Worm (Caenorhabditis elegans) whole organism, young adult: ENCODE data around the gene Y68A4A.13.
"Not testable (repeated sequence)": the region's sequence is repeated elsewhere in the genome, so short reads cannot be mapped to it uniquely, and the experiment has no call there.

ENCODE experiments used
- B0261.1 ChIP-seq: sonication (generic microtip); optimal IDR thresholded peaks from 2 replicates; lab custom pipeline; 2016; ENCODE audit warnings: mild to moderate bottlenecking, missing genetic modification characterization, moderate library complexity, missing compliant biosample characterization
- F37B4.10 ChIP-seq: fragments of 200-800 bp; sonication (Bioruptor generic); IDR thresholded peaks from 2 replicates; pipeline ENCODE4 v1.3.6; 2022; ENCODE audit warnings: missing genetic modification characterization, missing compliant biosample characterization
- F39B2.1 ChIP-seq: fragments of 200-800 bp; sonication (Bioruptor generic); IDR thresholded peaks from 2 replicates; pipeline ENCODE4 v1.3.6; 2022; ENCODE audit warnings: missing genetic modification reagents, missing genetic modification characterization, missing compliant biosample characterization
- T07F8.4 ChIP-seq: sonication (generic microtip); optimal IDR thresholded peaks from 2 replicates; lab custom pipeline; 2016; ENCODE audit warnings: mild to moderate bottlenecking, missing genetic modification characterization, moderate library complexity, missing compliant biosample characterization
- T26A5.8 ChIP-seq: sonication (generic microtip); optimal IDR thresholded peaks from 2 replicates; lab custom pipeline; 2016; ENCODE audit warnings: missing genetic modification characterization, missing compliant biosample characterization
- akir-1 ChIP-seq: fragments of 200-800 bp; sonication (Bioruptor generic); optimal IDR thresholded peaks from 2 replicates; lab custom pipeline; 2018; ENCODE audit warnings: mild to moderate bottlenecking, missing genetic modification characterization, moderate library complexity, missing compliant biosample characterization
- ama-1 ChIP-seq, 3 experiments: fragments of 150-350 bp in 1 of 3; sonication (generic microtip) in 2 of 3; optimal IDR thresholded peaks; 2 replicates each; lab custom pipeline; 2014 to 2018; ENCODE audit warnings: missing biosample characterization in 2 of 3, missing genetic modification characterization in 2 of 3, missing genetic modification reagents in 2 of 3
- bed-2 ChIP-seq: fragments of 200-800 bp; sonication (Bioruptor generic); IDR thresholded peaks from 2 replicates; pipeline ENCODE4 v1.3.6; 2022; ENCODE audit warnings: missing genetic modification reagents, missing genetic modification characterization, missing compliant biosample characterization
- ccch-3 ChIP-seq: fragments of 200-800 bp; sonication (Bioruptor generic); optimal IDR thresholded peaks from 2 replicates; lab custom pipeline; 2018; ENCODE audit warnings: mild to moderate bottlenecking, missing genetic modification characterization, missing compliant biosample characterization
- ceh-100 ChIP-seq: fragments of 200-800 bp; sonication (Bioruptor generic); IDR thresholded peaks from 2 replicates; pipeline ENCODE4 v1.3.6; 2022; ENCODE audit warnings: missing genetic modification reagents, missing genetic modification characterization, missing compliant biosample characterization
- ceh-27 ChIP-seq: fragments of 200-800 bp; sonication (Bioruptor generic); optimal IDR thresholded peaks from 2 replicates; lab custom pipeline; 2018; ENCODE audit warnings: mild to moderate bottlenecking, missing genetic modification characterization, moderate library complexity, missing compliant biosample characterization
- ceh-40 ChIP-seq: fragments of 200-800 bp; sonication (Bioruptor generic); IDR thresholded peaks from 2 replicates; pipeline ENCODE4 v1.3.6; 2022; ENCODE audit warnings: missing genetic modification characterization, missing compliant biosample characterization
- die-1 ChIP-seq: sonication (generic microtip); optimal IDR thresholded peaks from 2 replicates; lab custom pipeline; 2016; ENCODE audit warnings: missing genotype, mild to moderate bottlenecking, missing genetic modification characterization, missing compliant biosample characterization
- dox-1 ChIP-seq: fragments of 200-800 bp; sonication (Bioruptor generic); IDR thresholded peaks from 2 replicates; pipeline ENCODE4 v1.3.6; 2022; ENCODE audit warnings: missing genetic modification reagents, missing genetic modification characterization, missing compliant biosample characterization
- dpl-1 ChIP-seq: fragments of 150-350 bp; optimal IDR thresholded peaks from 2 replicates; lab custom pipeline; 2014; ENCODE audit warnings: missing biosample characterization, missing genetic modification reagents, missing genetic modification characterization
- egl-18 ChIP-seq: fragments of 200-800 bp; sonication (Bioruptor generic); IDR thresholded peaks from 2 replicates; pipeline ENCODE4 v1.3.6; 2022; ENCODE audit warnings: missing genetic modification reagents, missing genetic modification characterization, missing compliant biosample characterization
- gei-17 ChIP-seq: fragments of 200-800 bp; sonication (Bioruptor generic); optimal IDR thresholded peaks from 2 replicates; lab custom pipeline; 2018; ENCODE audit warnings: mild to moderate bottlenecking, missing genetic modification characterization, missing compliant biosample characterization
- him-1 ChIP-seq: sonication (generic microtip); optimal IDR thresholded peaks from 2 replicates; lab custom pipeline; 2016; ENCODE audit warnings: missing genotype, missing genetic modification reagents, missing genetic modification characterization, missing compliant biosample characterization
- hlh-26 ChIP-seq: fragments of 200-800 bp; sonication (Bioruptor generic); conservative IDR thresholded peaks from 2 replicates; pipeline ENCODE4 v1.3.6; 2022; ENCODE audit warnings: missing genetic modification reagents, missing genetic modification characterization, missing compliant biosample characterization
- hsf-1 ChIP-seq: fragments of 200-800 bp; sonication (Bioruptor generic); IDR thresholded peaks from 2 replicates; pipeline ENCODE4 v1.3.6; 2022; ENCODE audit warnings: missing genetic modification reagents, missing genetic modification characterization, missing compliant biosample characterization
- lag-1 ChIP-seq: fragments of 200-800 bp; sonication (Bioruptor generic); IDR thresholded peaks from 2 replicates; pipeline ENCODE4 v1.3.6; 2022; ENCODE audit warnings: missing genetic modification reagents, missing genetic modification characterization, missing compliant biosample characterization
- let-526 ChIP-seq: fragments of 200-800 bp; sonication (Bioruptor generic); IDR thresholded peaks from 2 replicates; pipeline ENCODE4 v1.3.6; 2022; ENCODE audit warnings: missing genetic modification reagents, missing genetic modification characterization, missing compliant biosample characterization
- lsy-27 ChIP-seq: sonication (generic microtip); optimal IDR thresholded peaks from 2 replicates; lab custom pipeline; 2017; ENCODE audit warnings: missing genetic modification characterization, mild to moderate bottlenecking, missing compliant biosample characterization, antibody characterized with exemption, missing genotype, borderline replicate concordance; ENCODE audit not compliant: insufficient read depth
- madf-8 ChIP-seq: fragments of 200-800 bp; sonication (Bioruptor generic); conservative IDR thresholded peaks from 2 replicates; pipeline ENCODE4 v1.3.6; 2022; ENCODE audit warnings: missing genetic modification reagents, missing genetic modification characterization, missing compliant biosample characterization
- nfya-1 ChIP-seq: sonication (generic microtip); optimal IDR thresholded peaks from 2 replicates; lab custom pipeline; 2017; ENCODE audit warnings: antibody characterized with exemption, missing compliant biosample characterization, missing genetic modification characterization, borderline replicate concordance; ENCODE audit not compliant: insufficient read depth
- pha-4 ChIP-seq: fragments of 150-350 bp; sonication (generic microtip); optimal IDR thresholded peaks from 2 replicates; lab custom pipeline; 2014; ENCODE audit warnings: missing biosample characterization, missing genetic modification reagents, missing genetic modification characterization
- snpc-1.1 ChIP-seq: sonication (generic microtip); optimal IDR thresholded peaks from 2 replicates; lab custom pipeline; 2017; ENCODE audit warnings: missing genetic modification characterization, mild to moderate bottlenecking, missing compliant biosample characterization, antibody characterized with exemption, moderate library complexity, missing genotype, missing genetic modification reagents; ENCODE audit not compliant: insufficient read depth
- snpc-4 ChIP-seq, 5 experiments: fragments of 150-350 bp in 1 of 5; sonication (generic microtip) in 4 of 5; optimal IDR thresholded peaks; 2 replicates each; lab custom pipeline; 2014 to 2018; ENCODE audit warnings: missing genetic modification characterization in 5 of 5, missing biosample characterization in 3 of 5, antibody characterized with exemption in 2 of 5, mild to moderate bottlenecking in 2 of 5, missing compliant biosample characterization in 2 of 5, missing genotype in 2 of 5, moderate library complexity in 2 of 5, missing genetic modification reagents in 1 of 5
- tbx-9 ChIP-seq: sonication (generic microtip); optimal IDR thresholded peaks from 2 replicates; lab custom pipeline; 2016; ENCODE audit warnings: borderline replicate concordance, missing genetic modification characterization, inconsistent platforms, missing compliant biosample characterization
- unc-62 ChIP-seq: fragments of 150-350 bp; optimal IDR thresholded peaks from 2 replicates; lab custom pipeline; 2014; ENCODE audit warnings: missing biosample characterization, missing genetic modification reagents, missing genetic modification characterization
- zfh-2 ChIP-seq: fragments of 200-800 bp; sonication (Bioruptor generic); conservative IDR thresholded peaks from 2 replicates; pipeline ENCODE4 v1.3.6; 2022; ENCODE audit warnings: missing genetic modification reagents, missing genetic modification characterization, missing compliant biosample characterization
- ztf-26 ChIP-seq: sonication (generic microtip); optimal IDR thresholded peaks from 2 replicates; lab custom pipeline; 2017; ENCODE audit warnings: missing genetic modification characterization, missing compliant biosample characterization
- ztf-28 ChIP-seq: fragments of 200-800 bp; sonication (Bioruptor generic); IDR thresholded peaks from 2 replicates; pipeline ENCODE4 v1.3.6; 2022; ENCODE audit warnings: missing genetic modification reagents, missing genetic modification characterization, missing compliant biosample characterization

Gene Y68A4A.13

DNA sequence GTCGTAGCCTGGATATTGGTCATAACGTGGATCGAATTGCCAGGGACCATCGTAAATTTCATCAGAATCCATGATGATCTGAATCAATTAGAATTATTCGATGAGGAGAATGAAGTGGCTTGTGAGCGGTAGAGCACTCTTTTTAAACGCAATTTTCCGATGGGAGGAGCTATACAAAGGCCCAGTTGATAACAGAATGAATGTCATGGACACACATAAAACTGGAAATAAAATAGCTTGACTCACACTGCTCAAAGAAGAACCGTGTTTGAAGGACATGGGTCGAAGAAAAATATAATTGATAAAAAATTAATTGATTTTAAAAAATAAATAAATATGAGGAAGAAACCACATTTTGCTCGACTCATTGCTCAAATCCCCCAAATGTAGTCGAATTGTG is at the start of gene Y68A4A.13:
Y68A4A.13 (minus strand) TSS at position 101 of the 400 bp plus-strand sequence.
- no peak for TF ChIP-seq tbx-9
- TF ChIP-seq snpc-1.1 (tag; lab: Kevin White, UChicago) = no peak
- TF ChIP-seq gei-17 (GFP tag; lab: Kevin White, UChicago) = no peak
- no peak for TF ChIP-seq let-526 (GFP tag; lab: Robert Waterston, UW)
- no peak for TF ChIP-seq unc-62
- TF ChIP-seq nfya-1 (tag; lab: Kevin White, UChicago) = no peak

DNA sequence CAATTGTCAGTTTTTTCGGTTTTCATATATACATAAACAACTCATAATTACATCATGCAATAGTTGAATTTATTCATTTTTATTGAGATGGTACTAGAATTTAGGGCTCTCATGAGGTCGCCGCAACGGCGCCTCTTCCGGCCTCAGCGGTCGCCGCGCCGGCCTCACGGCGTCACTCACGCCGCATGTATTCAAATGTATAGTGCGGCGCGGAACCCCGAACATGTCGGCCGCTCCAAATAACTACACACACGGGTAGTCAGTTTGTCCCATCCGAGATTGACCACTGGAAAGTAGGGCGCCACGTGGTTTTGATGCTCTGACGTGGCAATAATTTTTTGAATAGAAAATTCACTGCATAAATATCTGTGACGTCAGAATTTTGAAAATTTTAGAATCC is 49.7 kb upstream of the Y68A4A.13 start:
- TF ChIP-seq T07F8.4 (tag; lab: Kevin White, UChicago) (no peak), ceh-40 (GFP tag; lab: Robert Waterston, UW) (no peak), hsf-1 (GFP tag; lab: Robert Waterston, UW) (no peak), ama-1 (optimal IDR thresholded peaks at IDR 0.05; lab: Kevin White, UChicago) (no peak), ama-1 (GFP tag; optimal IDR thresholded peaks at IDR 0.05; lab: Kevin White, UChicago) (no peak), lag-1 (GFP tag; lab: Robert Waterston, UW) (no peak), snpc-4 (GFP tag; optimal IDR thresholded peaks at IDR 0.05; lab: Kevin White, UChicago) (no peak), snpc-4 (tag; optimal IDR thresholded peaks at IDR 0.05; lab: Kevin White, UChicago) (peak in 2 of 4 experiments; percentile 63 to 66), B0261.1 (tag; lab: Kevin White, UChicago) (no peak), egl-18 (GFP tag; lab: Robert Waterston, UW) (no peak), hlh-26 (no peak), dpl-1 (GFP tag; lab: Kevin White, UChicago) (no peak), zfh-2 (GFP tag; lab: Robert Waterston, UW) (peak; percentile 72)

DNA sequence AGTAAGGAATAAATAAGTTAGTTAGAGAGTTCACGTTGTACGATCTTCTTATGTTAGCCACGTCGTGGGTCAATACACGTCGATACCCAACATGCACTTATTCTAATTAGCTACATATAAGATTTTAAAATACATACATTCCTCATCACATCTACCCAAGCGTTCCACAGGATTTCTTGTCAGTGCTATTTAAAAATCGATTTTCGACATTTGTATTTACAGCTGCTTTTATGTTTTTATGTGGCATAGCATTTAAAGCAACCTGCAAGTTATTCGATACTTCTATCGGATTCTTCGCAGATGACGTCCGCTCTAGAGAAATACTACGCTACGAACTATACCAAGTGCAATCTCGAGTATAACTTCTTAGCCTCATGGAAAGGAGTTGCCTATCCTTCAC is 47.5 kb upstream of the Y68A4A.13 start, which contains the start of gene srh-115:
srh-115 (plus strand) TSS at position 301 of the 400 bp plus-strand sequence.
- TF ChIP-seq T26A5.8 = no peak
- no peak for TF ChIP-seq ceh-27 (GFP tag; lab: Kevin White, UChicago)
- TF ChIP-seq ztf-26 = no peak
- no peak for TF ChIP-seq bed-2 (GFP tag; lab: Robert Waterston, UW)
- TF ChIP-seq egl-18 (GFP tag; lab: Robert Waterston, UW) = no peak
- TF ChIP-seq lsy-27 = no peak
- TF ChIP-seq him-1 (tag; lab: Kevin White, UChicago) = no peak
- no peak for TF ChIP-seq F37B4.10 (GFP tag; lab: Robert Waterston, UW)
- TF ChIP-seq dox-1 (GFP tag; lab: Robert Waterston, UW) = no peak
- TF ChIP-seq madf-8 (GFP tag; lab: Robert Waterston, UW) = no peak
- no peak for TF ChIP-seq ceh-100 (GFP tag; lab: Robert Waterston, UW)
- TF ChIP-seq ccch-3 (GFP tag; lab: Kevin White, UChicago) = no peak
- no peak for TF ChIP-seq F39B2.1 (GFP tag; lab: Robert Waterston, UW)
- TF ChIP-seq akir-1 = no peak
- no peak for TF ChIP-seq pha-4
- TF ChIP-seq, all 124 proteins: peak for 0

DNA sequence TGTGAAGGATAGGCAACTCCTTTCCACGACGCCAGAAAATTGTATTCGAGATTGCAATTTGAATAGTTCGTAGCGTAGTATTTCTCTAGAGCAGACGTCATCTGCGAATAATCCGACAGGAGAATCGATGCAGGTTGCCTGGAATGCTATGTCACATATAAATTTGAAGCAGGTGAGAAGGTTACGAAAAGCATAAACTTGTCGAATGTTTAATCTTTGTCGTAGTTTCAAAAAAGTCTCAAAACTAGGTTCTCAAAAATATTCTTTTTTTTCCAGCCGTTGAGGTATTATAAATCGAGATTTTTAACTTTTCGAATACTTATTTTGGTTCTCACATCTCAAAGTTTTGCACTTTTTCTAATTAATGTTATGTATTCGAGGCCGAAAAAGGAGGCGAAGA is 47.1 kb upstream of the Y68A4A.13 start, which contains the start of gene srh-116:
srh-116 (minus strand) TSS at position 101 of the 400 bp plus-strand sequence.
- not testable (repeated sequence) for TF ChIP-seq ztf-28 (GFP tag; lab: Robert Waterston, UW); die-1 (tag; lab: Kevin White, UChicago); F37B4.10 (GFP tag; lab: Robert Waterston, UW)
